Worm (Caenorhabditis elegans): ENCODE data around the gene F20D6.9.

DNA sequence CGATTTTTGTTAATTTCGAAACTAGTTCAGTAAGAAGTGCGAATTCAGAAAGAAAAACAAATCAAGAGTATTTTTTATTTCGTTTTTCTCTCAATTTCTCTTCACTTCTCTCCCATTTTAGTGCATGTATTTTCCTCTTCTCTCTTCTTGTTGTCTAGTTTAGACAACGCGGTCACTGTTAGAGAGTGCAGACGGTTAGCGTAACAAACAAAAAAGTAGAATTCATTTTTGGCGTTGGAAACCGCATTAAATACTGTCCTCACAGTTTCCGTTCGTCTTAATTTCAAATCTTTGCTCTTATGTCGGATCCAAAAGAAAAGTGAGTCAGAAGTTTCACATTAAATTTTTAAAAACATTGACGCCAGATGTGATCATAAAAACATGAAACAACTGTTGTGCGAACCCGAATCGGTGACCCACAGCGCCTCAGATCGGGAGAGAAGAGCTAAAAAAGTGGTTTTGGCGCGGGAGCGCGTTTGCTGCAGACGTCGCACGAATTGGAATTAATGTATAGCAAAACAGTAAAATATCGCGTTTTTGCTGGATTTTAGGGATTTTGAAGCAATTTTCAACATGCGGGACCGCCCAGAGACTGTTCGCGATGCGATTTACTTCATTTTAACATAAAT lies 1.8 kb upstream of the F20D6.9 start, which contains the start of gene srp-7:
- no peak for TF ChIP-seq W03F9.2 (tag; optimal IDR thresholded peaks at IDR 0.05)
- no peak for TF ChIP-seq him-1 (tag; optimal IDR thresholded peaks at IDR 0.05)
